Worm (Caenorhabditis elegans): Measurements from ENCODE around the gene zipt-2.2.

DNA sequence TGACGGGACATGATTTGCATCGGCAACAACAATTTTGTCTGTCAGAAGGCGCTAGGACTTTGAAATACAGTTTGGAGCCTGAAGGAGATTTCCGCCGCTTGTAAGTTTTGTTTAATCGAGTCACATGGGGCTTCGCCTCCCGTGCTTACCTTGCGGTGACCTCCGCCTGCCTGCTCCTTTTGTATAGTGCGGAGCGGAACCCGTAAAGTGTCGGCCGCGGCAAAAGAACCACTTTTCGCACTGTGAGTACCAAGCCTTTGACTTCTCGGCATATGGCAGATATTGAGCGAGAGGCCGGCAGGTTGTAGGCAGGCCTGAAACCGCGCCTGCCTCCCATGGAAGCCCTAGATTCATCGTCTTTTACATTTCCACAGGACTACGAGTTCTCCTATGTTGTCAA is 30.8 kb upstream of the zipt-2.2 start:
- TF ChIP-seq nhr-76 (tag; optimal IDR thresholded peaks at IDR 0.05) (no peak), nhr-237 (tag; optimal IDR thresholded peaks at IDR 0.05) (no peak), lin-15B (tag; optimal IDR thresholded peaks at IDR 0.05) (no peak), nhr-77 (tag; optimal IDR thresholded peaks at IDR 0.05) (no peak), snpc-4 (tag; optimal IDR thresholded peaks at IDR 0.05) (peak; percentile 63), lin-39 (tag; optimal IDR thresholded peaks at IDR 0.05) (no peak), aly-2 (tag; optimal IDR thresholded peaks at IDR 0.05) (no peak), nhr-11 (tag; optimal IDR thresholded peaks at IDR 0.05) (no peak), pqm-1 (tag; optimal IDR thresholded peaks at IDR 0.05) (no peak), dpl-1 (GFP tag; optimal IDR thresholded peaks at IDR 0.05) (no peak), elt-2 (tag; optimal IDR thresholded peaks at IDR 0.05) (no peak), nhr-12 (tag; optimal IDR thresholded peaks at IDR 0.05) (no peak), mep-1 (tag; optimal IDR thresholded peaks at IDR 0.05) (no peak), fkh-4 (tag; optimal IDR thresholded peaks at IDR 0.05; ENCODE audit: borderline replicate concordance) (no peak)
